Fruit fly (Drosophila melanogaster): Measurements from ENCODE around the gene CG17107.

dm6 chr2L:10723903-10724302, 42.2 kb downstream of the CG17107 start, which contains the start of gene CG6431:
- TF ChIP-seq rn (GFP tag; IDR thresholded peaks at IDR 0.05) (no peak), CG9948 (tag; optimal IDR thresholded peaks at IDR 0.05) (no peak), CG13204 (GFP tag; optimal IDR thresholded peaks at IDR 0.05) (no peak), fd96Ca (GFP tag; IDR thresholded peaks at IDR 0.05) (no peak), EcR (GFP tag; optimal IDR thresholded peaks at IDR 0.05) (no peak), CG8301 (tag; optimal IDR thresholded peaks at IDR 0.05) (no peak), CG14655 (GFP tag; optimal IDR thresholded peaks at IDR 0.05) (no peak), Snoo (tag; optimal IDR thresholded peaks at IDR 0.05) (no peak), CG8159 (tag; optimal IDR thresholded peaks at IDR 0.05) (no peak), Pif1B (GFP tag; optimal IDR thresholded peaks at IDR 0.05) (no peak), CG17806 (tag; optimal IDR thresholded peaks at IDR 0.05) (no peak), Ets98B (GFP tag; IDR thresholded peaks at IDR 0.05) (no peak), CG32121 (GFP tag; IDR thresholded peaks at IDR 0.05) (no peak)

Data from whole organism, pupa.